Fruit fly (Drosophila melanogaster): ENCODE data around the gene Vps13D.

DNA sequence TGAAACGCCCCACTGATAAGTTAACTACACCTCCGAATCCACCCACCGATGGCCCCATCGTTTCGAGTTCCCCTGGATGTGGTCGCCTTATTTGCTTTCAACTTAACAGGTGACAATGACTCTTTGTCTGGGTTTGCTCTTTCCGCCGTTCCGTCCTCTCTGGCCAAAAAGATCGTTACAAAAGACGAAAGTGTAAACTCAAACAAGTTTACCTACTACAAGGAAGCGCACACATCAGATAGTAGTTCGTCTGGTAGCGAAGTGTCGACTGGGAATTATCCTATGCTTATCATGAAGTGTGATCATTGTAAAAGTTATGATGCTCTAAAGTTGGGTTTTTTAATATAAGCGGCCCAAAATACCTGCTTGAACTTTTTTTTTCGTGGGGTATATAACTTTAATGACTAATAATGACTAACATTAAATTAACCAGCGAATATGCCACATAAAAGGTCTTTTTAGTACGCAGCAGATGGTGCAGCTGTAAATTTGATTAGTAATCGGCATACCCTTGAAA is 44.0 kb downstream of the Vps13D start:
- TF ChIP-seq CG12768 (GFP tag; optimal IDR thresholded peaks at IDR 0.05) (peak; percentile 72), tj (GFP tag; optimal IDR thresholded peaks at IDR 0.05) (peak; percentile 15), Clk (GFP tag; optimal IDR thresholded peaks at IDR 0.05) (peak; percentile 37)

All from whole organism, adult.